Fruit fly (Drosophila melanogaster) whole organism, embryonic: ENCODE results near the gene PolE2.

Experiments
- BEAF-32 ChIP-seq: fragments of 200-800 bp; sonication (Bioruptor generic); optimal IDR thresholded peaks from 3 replicates; lab custom pipeline; 2017; ENCODE audit warnings: missing biosample characterization, missing genetic modification characterization, mild to moderate bottlenecking, moderate library complexity, missing genetic modification reagents
- CG11085 ChIP-seq: fragments of 200-800 bp; sonication (Bioruptor generic); IDR thresholded peaks from 2 replicates; pipeline ENCODE4 v1.3.6; 2022; ENCODE audit warnings: missing biosample characterization, missing genetic modification characterization
- CG12071 ChIP-seq: fragments of 200-800 bp; sonication (Bioruptor generic); optimal IDR thresholded peaks from 3 replicates; lab custom pipeline; 2018; ENCODE audit warnings: missing biosample characterization, mild to moderate bottlenecking, missing genetic modification characterization
- CG15011 ChIP-seq: fragments of 200-800 bp; sonication (Bioruptor generic); optimal IDR thresholded peaks from 3 replicates; lab custom pipeline; 2018; ENCODE audit warnings: missing biosample characterization, mild to moderate bottlenecking, missing genetic modification characterization
- CG15269 ChIP-seq: fragments of 200-800 bp; sonication (Bioruptor generic); optimal IDR thresholded peaks from 2 replicates; lab custom pipeline; 2018; ENCODE audit warnings: missing biosample characterization, mild to moderate bottlenecking, missing genetic modification characterization, moderate library complexity
- CG15601 ChIP-seq: fragments of 200-800 bp; sonication (Bioruptor generic); optimal IDR thresholded peaks from 3 replicates; lab custom pipeline; 2019; ENCODE audit warnings: missing biosample characterization, mild to moderate bottlenecking, missing genetic modification characterization, moderate library complexity
- CG1647 ChIP-seq: fragments of 200-800 bp; sonication (Bioruptor generic); optimal IDR thresholded peaks from 3 replicates; lab custom pipeline; 2016; ENCODE audit warnings: missing biosample characterization, missing genetic modification characterization
- CG18011 ChIP-seq: fragments of 200-800 bp; sonication (Bioruptor generic); optimal IDR thresholded peaks from 2 replicates; lab custom pipeline; 2017; ENCODE audit warnings: missing biosample characterization, missing genetic modification characterization, mild to moderate bottlenecking, moderate library complexity, missing genotype
- CG2875 ChIP-seq: fragments of 200-800 bp; sonication (Bioruptor generic); optimal IDR thresholded peaks from 2 replicates; lab custom pipeline; 2017; ENCODE audit warnings: missing biosample characterization, mild to moderate bottlenecking, missing genetic modification characterization, missing genetic modification reagents
- CG31365 ChIP-seq: fragments of 200-800 bp; sonication (Bioruptor generic); optimal IDR thresholded peaks from 2 replicates; lab custom pipeline; 2018; ENCODE audit warnings: missing biosample characterization, mild to moderate bottlenecking, missing genetic modification characterization
- CG32532 ChIP-seq: fragments of 200-800 bp; sonication (Bioruptor generic); IDR thresholded peaks from 2 replicates; pipeline ENCODE4 v1.3.6; 2022; ENCODE audit warnings: missing biosample characterization, missing genetic modification characterization
- CG34376 ChIP-seq: fragments of 200-800 bp; sonication (Bioruptor generic); optimal IDR thresholded peaks from 2 replicates; lab custom pipeline; 2018; ENCODE audit warnings: missing biosample characterization, mild to moderate bottlenecking, missing genetic modification characterization
- CG6813 ChIP-seq: fragments of 200-800 bp; sonication (Bioruptor generic); optimal IDR thresholded peaks from 2 replicates; lab custom pipeline; 2017; ENCODE audit warnings: missing biosample characterization, missing genetic modification characterization, mild to moderate bottlenecking, moderate library complexity, missing genetic modification reagents
- CG6854 ChIP-seq: fragments of 200-800 bp; sonication (Bioruptor generic); optimal IDR thresholded peaks from 3 replicates; lab custom pipeline; 2017; ENCODE audit warnings: missing biosample characterization, mild to moderate bottlenecking, missing genetic modification characterization
- CG7556 ChIP-seq: fragments of 200-800 bp; sonication (Bioruptor generic); optimal IDR thresholded peaks from 2 replicates; lab custom pipeline; 2017; ENCODE audit warnings: missing biosample characterization, mild to moderate bottlenecking, missing genetic modification characterization
- CG7745 ChIP-seq: fragments of 200-800 bp; sonication (Bioruptor generic); optimal IDR thresholded peaks from 2 replicates; lab custom pipeline; 2018; ENCODE audit warnings: missing biosample characterization, mild to moderate bottlenecking, missing genetic modification characterization, moderate library complexity
- CG9727 ChIP-seq: fragments of 200-800 bp; sonication (Bioruptor generic); optimal IDR thresholded peaks from 3 replicates; lab custom pipeline; 2017; ENCODE audit warnings: missing biosample characterization, mild to moderate bottlenecking, missing genetic modification characterization
- Chrac-16 ChIP-seq: fragments of 200-800 bp; sonication (Bioruptor generic); optimal IDR thresholded peaks from 3 replicates; lab custom pipeline; 2016; ENCODE audit warnings: missing biosample characterization, missing genetic modification characterization
- Dp ChIP-seq: fragments of 200-800 bp; sonication (Bioruptor generic); optimal IDR thresholded peaks from 2 replicates; lab custom pipeline; 2018; ENCODE audit warnings: missing biosample characterization, mild to moderate bottlenecking, missing genetic modification characterization, moderate library complexity
- HLHmδ ChIP-seq: fragments of 200-800 bp; sonication (Bioruptor generic); optimal IDR thresholded peaks from 2 replicates; lab custom pipeline; 2018; ENCODE audit warnings: missing biosample characterization, mild to moderate bottlenecking, missing genetic modification characterization, moderate library complexity
- Hr78 ChIP-seq, 2 experiments: fragments of 200-800 bp in 1 of 2; fragments of >200 bp in 1 of 2; sonication (Bioruptor generic) in 1 of 2; optimal IDR thresholded peaks; 2 replicates each; lab custom pipeline; 2017 to 2019; ENCODE audit warnings: missing biosample characterization in 2 of 2, missing genetic modification characterization in 2 of 2, mild to moderate bottlenecking in 1 of 2, moderate library complexity in 1 of 2
- Neu2 ChIP-seq: fragments of 200-800 bp; sonication (Bioruptor generic); optimal IDR thresholded peaks from 3 replicates; lab custom pipeline; 2016; ENCODE audit warnings: missing biosample characterization, missing genetic modification characterization, borderline replicate concordance
- Opbp ChIP-seq: fragments of 200-800 bp; sonication (Bioruptor generic); IDR thresholded peaks from 3 replicates; pipeline ENCODE4 v1.3.6; 2022; ENCODE audit warnings: missing biosample characterization, missing genetic modification characterization; ENCODE audit not compliant: partially characterized antibody
- Side ChIP-seq: fragments of 200-800 bp; sonication (Bioruptor generic); optimal IDR thresholded peaks from 2 replicates; lab custom pipeline; 2016; ENCODE audit warnings: missing biosample characterization, missing genetic modification characterization
- ash1 ChIP-seq: fragments of 200-800 bp; sonication (Bioruptor generic); optimal IDR thresholded peaks from 2 replicates; lab custom pipeline; 2018; ENCODE audit warnings: missing biosample characterization, mild to moderate bottlenecking, missing genetic modification characterization
- cato ChIP-seq: fragments of 200-800 bp; sonication (Bioruptor generic); optimal IDR thresholded peaks from 2 replicates; lab custom pipeline; 2016; ENCODE audit warnings: missing biosample characterization, missing genetic modification characterization, borderline replicate concordance
- chinmo ChIP-seq: fragments of 200-800 bp; sonication (Bioruptor generic); IDR thresholded peaks from 4 replicates; pipeline ENCODE4 v1.3.6; 2022; ENCODE audit warnings: missing biosample characterization, missing genetic modification characterization; ENCODE audit not compliant: partially characterized antibody
- ci ChIP-seq: fragments of 200-800 bp; sonication (Bioruptor generic); IDR thresholded peaks from 3 replicates; pipeline ENCODE4 v1.3.6; 2022; ENCODE audit warnings: missing biosample characterization, missing genetic modification characterization
- crol ChIP-seq: fragments of 200-800 bp; sonication (Bioruptor generic); IDR thresholded peaks from 2 replicates; pipeline ENCODE4 v1.3.6; 2022; ENCODE audit warnings: missing biosample characterization, missing genetic modification characterization
- da ChIP-seq: fragments of 200-800 bp; sonication (Bioruptor generic); optimal IDR thresholded peaks from 2 replicates; lab custom pipeline; 2016; ENCODE audit warnings: missing biosample characterization, missing genetic modification characterization
- dimm ChIP-seq: fragments of 200-800 bp; sonication (Bioruptor generic); IDR thresholded peaks from 2 replicates; pipeline ENCODE4 v1.3.6; 2022; ENCODE audit warnings: missing biosample characterization, missing genetic modification characterization
- en ChIP-seq: fragments of 200-800 bp; sonication (Bioruptor generic); optimal IDR thresholded peaks from 2 replicates; lab custom pipeline; 2016; ENCODE audit warnings: missing biosample characterization, missing genetic modification characterization
- exex ChIP-seq: fragments of 200-800 bp; sonication (Bioruptor generic); optimal IDR thresholded peaks from 4 replicates; lab custom pipeline; 2018; ENCODE audit warnings: missing biosample characterization, mild to moderate bottlenecking, missing genetic modification characterization, moderate library complexity
- fd3F ChIP-seq: fragments of 200-800 bp; sonication (Bioruptor generic); optimal IDR thresholded peaks from 2 replicates; lab custom pipeline; 2018; ENCODE audit warnings: missing biosample characterization, mild to moderate bottlenecking, missing genetic modification characterization, moderate library complexity
- ftz-f1 ChIP-seq: fragments of 200-800 bp; sonication (Bioruptor generic); optimal IDR thresholded peaks from 2 replicates; lab custom pipeline; 2016; ENCODE audit warnings: missing biosample characterization, missing genetic modification characterization
- gsb-n ChIP-seq: fragments of 200-800 bp; sonication (Bioruptor generic); optimal IDR thresholded peaks from 3 replicates; lab custom pipeline; 2018; ENCODE audit warnings: missing biosample characterization, mild to moderate bottlenecking, missing genetic modification characterization
- hb ChIP-seq: fragments of 200-800 bp; sonication (Bioruptor generic); IDR thresholded peaks from 3 replicates; pipeline ENCODE4 v1.3.6; 2022; ENCODE audit warnings: missing biosample characterization, missing genetic modification characterization; ENCODE audit not compliant: partially characterized antibody
- her ChIP-seq: fragments of 200-800 bp; sonication (Bioruptor generic); optimal IDR thresholded peaks from 2 replicates; lab custom pipeline; 2016; ENCODE audit warnings: missing biosample characterization, missing genetic modification characterization
- ind ChIP-seq: fragments of 200-800 bp; sonication (Bioruptor generic); optimal IDR thresholded peaks from 3 replicates; lab custom pipeline; 2016; ENCODE audit warnings: missing biosample characterization, missing genetic modification characterization
- nerfin-1 ChIP-seq: fragments of 200-800 bp; sonication (Bioruptor generic); optimal IDR thresholded peaks from 3 replicates; lab custom pipeline; 2019; ENCODE audit warnings: missing biosample characterization, mild to moderate bottlenecking, missing genetic modification characterization, moderate library complexity
- org-1 ChIP-seq: fragments of 200-800 bp; sonication (Bioruptor generic); optimal IDR thresholded peaks from 2 replicates; lab custom pipeline; 2017; ENCODE audit warnings: missing biosample characterization, missing genetic modification characterization
- otp ChIP-seq: fragments of 200-800 bp; sonication (Bioruptor generic); IDR thresholded peaks from 3 replicates; pipeline ENCODE4, ENCODE4 v1.3.6; 2022; ENCODE audit warnings: missing biosample characterization, missing genetic modification characterization
- repo ChIP-seq: fragments of 200-800 bp; sonication (Bioruptor generic); optimal IDR thresholded peaks from 2 replicates; lab custom pipeline; 2016; ENCODE audit warnings: missing biosample characterization, missing genetic modification characterization
- salm ChIP-seq: fragments of 200-800 bp; sonication (Bioruptor generic); optimal IDR thresholded peaks from 2 replicates; lab custom pipeline; 2018; ENCODE audit warnings: missing biosample characterization, mild to moderate bottlenecking, missing genetic modification characterization
- sob ChIP-seq: fragments of 200-800 bp; sonication (Bioruptor generic); IDR thresholded peaks from 2 replicates; pipeline ENCODE4 v1.3.6; 2022; ENCODE audit warnings: missing biosample characterization, missing genetic modification characterization
- sqz ChIP-seq: fragments of 200-800 bp; sonication (Bioruptor generic); optimal IDR thresholded peaks from 3 replicates; lab custom pipeline; 2018; ENCODE audit warnings: missing biosample characterization, mild to moderate bottlenecking, missing genetic modification characterization
- stc ChIP-seq: fragments of 200-800 bp; sonication (Bioruptor generic); IDR thresholded peaks from 2 replicates; pipeline ENCODE4 v1.3.6; 2022; ENCODE audit warnings: missing biosample characterization, missing genetic modification characterization
- tio ChIP-seq: fragments of 200-800 bp; sonication (Bioruptor generic); optimal IDR thresholded peaks from 2 replicates; lab custom pipeline; 2017; ENCODE audit warnings: missing biosample characterization, missing genetic modification characterization, inconsistent platforms
- wdn ChIP-seq: fragments of 200-800 bp; sonication (Bioruptor generic); IDR thresholded peaks from 2 replicates; pipeline ENCODE4 v1.3.6; 2022; ENCODE audit warnings: missing biosample characterization, missing genetic modification characterization

Gene PolE2

dm6 chr3L:5922005-5922685, 24.9 kb upstream of the PolE2 start, which contains the start of gene CG32407 (continued):
- TF ChIP-seq gsb-n = no peak
- no peak for TF ChIP-seq her (GFP tag; lab: Kevin White, UChicago)
- TF ChIP-seq salm = no peak
- peak; percentile 40; the same call in 1 of the 3 replicates for TF ChIP-seq otp (GFP tag; lab: Robert Waterston, UW)
- no peak for TF ChIP-seq ind (GFP tag; lab: Kevin White, UChicago)
- peak; percentile 9 for TF ChIP-seq CG12071 (GFP tag; lab: Kevin White, UChicago)
- TF ChIP-seq exex (tag; lab: Kevin White, UChicago) = peak; percentile 58
- TF ChIP-seq Neu2 = no peak
- TF ChIP-seq en (GFP tag; lab: Kevin White, UChicago) = no peak
- no peak for TF ChIP-seq Side (GFP tag; lab: Kevin White, UChicago)
- TF ChIP-seq da (GFP tag; lab: Kevin White, UChicago) = no peak
- no peak for TF ChIP-seq wdn (GFP tag; lab: Robert Waterston, UW)
- no peak for TF ChIP-seq fd3F
- peak; percentile 4 for TF ChIP-seq sqz
- peak; percentile 2 for TF ChIP-seq CG6813 (GFP tag; lab: Kevin White, UChicago)
- no peak for TF ChIP-seq CG7745 (tag; lab: Kevin White, UChicago)
- no peak for TF ChIP-seq CG32532
- no peak for TF ChIP-seq HLHmδ
- TF ChIP-seq CG15011 (GFP tag; lab: Kevin White, UChicago) = no peak
- TF ChIP-seq ci (GFP tag; lab: Robert Waterston, UW) = no peak; the same call in 2 of the 3 replicates
- TF ChIP-seq Dp (GFP tag; lab: Kevin White, UChicago) = no peak
- TF ChIP-seq ftz-f1 (GFP tag; lab: Kevin White, UChicago) = no peak
- TF ChIP-seq cato (GFP tag; lab: Kevin White, UChicago) = no peak
- 0 out of 2 replicates have a peak, but pooled peaks have one; percentile 9 for TF ChIP-seq sob (GFP tag; lab: Robert Waterston, UW)
- TF ChIP-seq org-1 (GFP tag; lab: Kevin White, UChicago) = no peak
- peak; percentile 5 for TF ChIP-seq nerfin-1 (tag; lab: Kevin White, UChicago)
- no peak for TF ChIP-seq tio (GFP tag; lab: Kevin White, UChicago)
- no peak for TF ChIP-seq CG7556
- peak; percentile 59 for TF ChIP-seq CG15601
- peak; percentile 2 for TF ChIP-seq repo (GFP tag; lab: Kevin White, UChicago)
- no peak for TF ChIP-seq dimm (GFP tag; lab: Robert Waterston, UW)
- TF ChIP-seq CG9727 (GFP tag; lab: Kevin White, UChicago) = no peak
- TF ChIP-seq CG11085 (GFP tag; lab: Robert Waterston, UW) = no peak
- no peak for TF ChIP-seq CG15269 (tag; lab: Kevin White, UChicago)
- TF ChIP-seq crol (GFP tag; lab: Robert Waterston, UW) = peak; percentile 96
- no peak for TF ChIP-seq CG1647 (GFP tag; lab: Kevin White, UChicago)
- TF ChIP-seq CG31365 = no peak
- peak in 1 of 2 experiments; percentile 4 for TF ChIP-seq Hr78 (GFP tag; optimal IDR thresholded peaks at IDR 0.05; lab: Kevin White, UChicago)
- no peak for TF ChIP-seq ash1 (GFP tag; lab: Kevin White, UChicago)
- no peak for TF ChIP-seq CG6854
- TF ChIP-seq hb (GFP tag; lab: Robert Waterston, UW) = no peak
- peak; percentile 30 for TF ChIP-seq CG34376
- no peak for TF ChIP-seq CG18011 (GFP tag; lab: Kevin White, UChicago)
- 0 out of 3 replicates have a peak, but pooled peaks have one; percentile 15 for TF ChIP-seq Opbp
- TF ChIP-seq CG2875 = peak; percentile 25
- no peak for TF ChIP-seq BEAF-32 (GFP tag; lab: Kevin White, UChicago)
- TF ChIP-seq stc = no peak
- no peak for TF ChIP-seq Chrac-16
- TF ChIP-seq chinmo (GFP tag; lab: Robert Waterston, UW) = peak; percentile 88; the same call in 3 of the 4 replicates
